Fruit fly (Drosophila melanogaster) whole organism, embryonic: Measurements from ENCODE around the gene SLC5A11.
A peak's percentile ranks its signal among the peaks of the same experiment; 100 is the strongest.

Source experiments
- Abd-B ChIP-seq: fragments of 200-800 bp; sonication (Bioruptor generic); optimal IDR thresholded peaks from 2 replicates; lab custom pipeline; 2018; ENCODE audit warnings: missing biosample characterization, mild to moderate bottlenecking, missing genetic modification characterization, moderate library complexity
- Atf3 ChIP-seq: fragments of 200-800 bp; sonication (Bioruptor generic); optimal IDR thresholded peaks from 3 replicates; lab custom pipeline; 2016; ENCODE audit warnings: missing biosample characterization, missing genetic modification characterization
- CG11247 ChIP-seq: fragments of 200-800 bp; sonication (Bioruptor generic); IDR thresholded peaks from 2 replicates; pipeline ENCODE4 v1.3.6; 2022; ENCODE audit warnings: missing biosample characterization, missing genetic modification characterization
- CG12155 ChIP-seq: fragments of 200-800 bp; sonication (Bioruptor generic); optimal IDR thresholded peaks from 3 replicates; lab custom pipeline; 2016; ENCODE audit warnings: missing biosample characterization, missing genetic modification characterization
- CG14710 ChIP-seq: fragments of 200-800 bp; sonication (Bioruptor generic); optimal IDR thresholded peaks from 3 replicates; lab custom pipeline; 2019; ENCODE audit warnings: missing biosample characterization, mild to moderate bottlenecking, missing genetic modification characterization, moderate library complexity
- CG15073 ChIP-seq: fragments of 200-800 bp; sonication (Bioruptor generic); optimal IDR thresholded peaks from 2 replicates; lab custom pipeline; 2016; ENCODE audit warnings: missing biosample characterization, missing genetic modification characterization
- CG1602 ChIP-seq: fragments of 200-800 bp; sonication (Bioruptor generic); optimal IDR thresholded peaks from 3 replicates; lab custom pipeline; 2016; ENCODE audit warnings: missing biosample characterization, missing genetic modification characterization
- CG16813 ChIP-seq: fragments of 200-800 bp; sonication (Bioruptor generic); IDR thresholded peaks from 3 replicates; pipeline ENCODE4 v1.3.6; 2022; ENCODE audit warnings: missing biosample characterization, missing genetic modification characterization; ENCODE audit not compliant: partially characterized antibody
- CG16863 ChIP-seq: fragments of 200-800 bp; sonication (Bioruptor generic); optimal IDR thresholded peaks from 3 replicates; lab custom pipeline; 2016; ENCODE audit warnings: missing biosample characterization, missing genetic modification characterization
- CG17829 ChIP-seq: fragments of 200-800 bp; optimal IDR thresholded peaks from 2 replicates; lab custom pipeline; 2019; ENCODE audit warnings: missing biosample characterization, mild to moderate bottlenecking, missing genetic modification characterization, moderate library complexity
- CG18619 ChIP-seq: fragments of 200-800 bp; sonication (Bioruptor generic); optimal IDR thresholded peaks from 3 replicates; lab custom pipeline; 2017; ENCODE audit warnings: missing biosample characterization, mild to moderate bottlenecking, missing genetic modification characterization
- CG33213 ChIP-seq: fragments of 200-800 bp; sonication (Bioruptor generic); optimal IDR thresholded peaks from 3 replicates; lab custom pipeline; 2016; ENCODE audit warnings: missing biosample characterization, missing genetic modification characterization
- CG3838 ChIP-seq: fragments of 200-800 bp; sonication (Bioruptor generic); optimal IDR thresholded peaks from 3 replicates; lab custom pipeline; 2016; ENCODE audit warnings: missing biosample characterization, missing genetic modification characterization
- CG42726 ChIP-seq: fragments of 200-800 bp; sonication (Bioruptor generic); IDR thresholded peaks from 2 replicates; pipeline ENCODE4 v1.3.6; 2022; ENCODE audit warnings: missing biosample characterization, missing genetic modification characterization; ENCODE audit not compliant: partially characterized antibody
- CG4730 ChIP-seq: fragments of 200-800 bp; sonication (Bioruptor generic); IDR thresholded peaks from 2 replicates; pipeline ENCODE4 v1.3.6; 2022; ENCODE audit warnings: missing biosample characterization, missing genetic modification characterization
- CG8359 ChIP-seq: fragments of 200-800 bp; sonication (Bioruptor generic); optimal IDR thresholded peaks from 2 replicates; lab custom pipeline; 2017; ENCODE audit warnings: missing biosample characterization, mild to moderate bottlenecking, missing genetic modification characterization, borderline replicate concordance
- CG8924 ChIP-seq: fragments of 200-800 bp; optimal IDR thresholded peaks from 3 replicates; lab custom pipeline; 2019; ENCODE audit warnings: missing biosample characterization, mild to moderate bottlenecking, missing genetic modification characterization, moderate library complexity
- CTCF ChIP-seq: fragments of 200-800 bp; sonication (Bioruptor generic); optimal IDR thresholded peaks from 2 replicates; lab custom pipeline; 2017; ENCODE audit warnings: missing biosample characterization, mild to moderate bottlenecking, missing genetic modification characterization, moderate library complexity
- Chrac-16 ChIP-seq: fragments of 200-800 bp; sonication (Bioruptor generic); optimal IDR thresholded peaks from 3 replicates; lab custom pipeline; 2016; ENCODE audit warnings: missing biosample characterization, missing genetic modification characterization
- Dref ChIP-seq: fragments of 200-800 bp; sonication (Bioruptor generic); IDR thresholded peaks from 2 replicates; pipeline ENCODE4 v1.3.6; 2022; ENCODE audit warnings: missing biosample characterization, missing genetic modification characterization
- Elba2 ChIP-seq: fragments of 200-800 bp; sonication (Bioruptor generic); optimal IDR thresholded peaks from 3 replicates; lab custom pipeline; 2016; ENCODE audit warnings: missing biosample characterization, missing genetic modification characterization
- Fer1 ChIP-seq: fragments of 200-800 bp; sonication (Bioruptor generic); optimal IDR thresholded peaks from 2 replicates; lab custom pipeline; 2017; ENCODE audit warnings: missing biosample characterization, mild to moderate bottlenecking, missing genetic modification characterization
- Gug ChIP-seq: fragments of 200-800 bp; sonication (Bioruptor generic); IDR thresholded peaks from 4 replicates; pipeline ENCODE4 v1.3.6; 2022; ENCODE audit warnings: missing biosample characterization, missing genetic modification characterization
- H2.0 ChIP-seq: fragments of 200-800 bp; sonication (Bioruptor generic); IDR thresholded peaks from 2 replicates; pipeline ENCODE4 v1.3.6; 2022; ENCODE audit warnings: missing biosample characterization, missing genetic modification characterization
- Hmx ChIP-seq: fragments of 200-800 bp; sonication (Bioruptor generic); optimal IDR thresholded peaks from 2 replicates; lab custom pipeline; 2016; ENCODE audit warnings: missing biosample characterization, missing genetic modification characterization
- Kr ChIP-seq: fragments of 200-800 bp; sonication (Bioruptor generic); optimal IDR thresholded peaks from 2 replicates; lab custom pipeline; 2017; ENCODE audit warnings: missing biosample characterization, mild to moderate bottlenecking, missing genetic modification characterization
- NC2β ChIP-seq: fragments of 200-800 bp; sonication (Bioruptor generic); optimal IDR thresholded peaks from 2 replicates; lab custom pipeline; 2016; ENCODE audit warnings: missing biosample characterization, missing genetic modification characterization
- Side ChIP-seq: fragments of 200-800 bp; sonication (Bioruptor generic); optimal IDR thresholded peaks from 2 replicates; lab custom pipeline; 2016; ENCODE audit warnings: missing biosample characterization, missing genetic modification characterization
- Sry-δ ChIP-seq: fragments of 200-800 bp; sonication (Bioruptor generic); optimal IDR thresholded peaks from 2 replicates; lab custom pipeline; 2016; ENCODE audit warnings: missing biosample characterization, missing genetic modification characterization
- Vsx1 ChIP-seq: fragments of 200-800 bp; sonication (Bioruptor generic); optimal IDR thresholded peaks from 2 replicates; lab custom pipeline; 2017; ENCODE audit warnings: missing biosample characterization, mild to moderate bottlenecking, missing genetic modification characterization, missing genetic modification reagents
- ab ChIP-seq: fragments of 200-800 bp; sonication (Bioruptor generic); optimal IDR thresholded peaks from 2 replicates; lab custom pipeline; 2016; ENCODE audit warnings: missing biosample characterization, missing genetic modification characterization
- aop ChIP-seq: fragments of 200-800 bp; sonication (Bioruptor generic); IDR thresholded peaks from 2 replicates; pipeline ENCODE4 v1.3.6; 2022; ENCODE audit warnings: missing biosample characterization, missing genetic modification characterization
- br ChIP-seq: fragments of >200 bp; optimal IDR thresholded peaks from 2 replicates; lab custom pipeline; 2017
- cg ChIP-seq: fragments of 200-800 bp; sonication (Bioruptor generic); optimal IDR thresholded peaks from 3 replicates; lab custom pipeline; 2019; ENCODE audit warnings: missing biosample characterization, mild to moderate bottlenecking, missing genetic modification characterization, moderate library complexity
- da ChIP-seq: fragments of 200-800 bp; sonication (Bioruptor generic); optimal IDR thresholded peaks from 2 replicates; lab custom pipeline; 2016; ENCODE audit warnings: missing biosample characterization, missing genetic modification characterization
- disco-r ChIP-seq: fragments of 200-800 bp; sonication (Bioruptor generic); optimal IDR thresholded peaks from 2 replicates; lab custom pipeline; 2016; ENCODE audit warnings: missing biosample characterization, missing genetic modification characterization
- dysf ChIP-seq: fragments of 200-800 bp; sonication (Bioruptor generic); IDR thresholded peaks from 3 replicates; pipeline ENCODE4 v1.3.6; 2022; ENCODE audit warnings: missing biosample characterization, missing genetic modification characterization
- ems ChIP-seq: fragments of 200-800 bp; sonication (Bioruptor generic); optimal IDR thresholded peaks from 3 replicates; lab custom pipeline; 2016; ENCODE audit warnings: missing biosample characterization, missing genetic modification characterization
- lilli ChIP-seq: fragments of 200-800 bp; sonication (Bioruptor generic); optimal IDR thresholded peaks from 3 replicates; lab custom pipeline; 2016; ENCODE audit warnings: missing biosample characterization, missing genetic modification characterization
- lmd ChIP-seq: fragments of 200-800 bp; sonication (Bioruptor generic); IDR thresholded peaks from 2 replicates; pipeline ENCODE4 v1.3.6; 2022; ENCODE audit warnings: missing biosample characterization, missing genetic modification characterization
- nerfin-1 ChIP-seq: fragments of 200-800 bp; sonication (Bioruptor generic); optimal IDR thresholded peaks from 3 replicates; lab custom pipeline; 2019; ENCODE audit warnings: missing biosample characterization, mild to moderate bottlenecking, missing genetic modification characterization, moderate library complexity
- nmo ChIP-seq: fragments of 200-800 bp; sonication (Bioruptor generic); optimal IDR thresholded peaks from 2 replicates; lab custom pipeline; 2018; ENCODE audit warnings: missing biosample characterization, mild to moderate bottlenecking, missing genetic modification characterization, moderate library complexity
- odd ChIP-seq: fragments of 200-800 bp; sonication (Bioruptor generic); optimal IDR thresholded peaks from 2 replicates; lab custom pipeline; 2017; ENCODE audit warnings: missing biosample characterization, mild to moderate bottlenecking, missing genetic modification characterization
- onecut ChIP-seq: fragments of 200-800 bp; sonication (Bioruptor generic); IDR thresholded peaks from 2 replicates; pipeline ENCODE4 v1.3.6; 2022; ENCODE audit warnings: missing biosample characterization, missing genetic modification characterization
- pzg ChIP-seq: fragments of 200-800 bp; sonication (Bioruptor generic); optimal IDR thresholded peaks from 3 replicates; lab custom pipeline; 2018; ENCODE audit warnings: missing biosample characterization, mild to moderate bottlenecking, missing genetic modification characterization, moderate library complexity
- sc ChIP-seq, 3 experiments: fragments of >200 bp in 2 of 3; fragments of 200-800 bp in 1 of 3; sonication (Bioruptor generic) in 1 of 3; optimal IDR thresholded peaks; 2 replicates in 2 of 3; 3 replicates in 1 of 3; lab custom pipeline; 2017; ENCODE audit warnings: mild to moderate bottlenecking in 1 of 3, missing biosample characterization in 1 of 3, missing genetic modification characterization in 1 of 3, missing genetic modification reagents in 1 of 3
- sd ChIP-seq: fragments of 200-800 bp; sonication (Bioruptor generic); optimal IDR thresholded peaks from 3 replicates; lab custom pipeline; 2018; ENCODE audit warnings: missing biosample characterization, mild to moderate bottlenecking, missing genetic modification characterization, moderate library complexity
- sna ChIP-seq: fragments of 200-800 bp; sonication (Bioruptor generic); IDR thresholded peaks from 2 replicates; pipeline ENCODE4 v1.3.6; 2022; ENCODE audit warnings: missing biosample characterization, missing genetic modification characterization; ENCODE audit not compliant: partially characterized antibody
- sr ChIP-seq: fragments of 200-800 bp; sonication (Bioruptor generic); IDR thresholded peaks from 3 replicates; pipeline ENCODE4 v1.3.6; 2022; ENCODE audit warnings: missing biosample characterization, missing genetic modification characterization
- tio ChIP-seq: fragments of 200-800 bp; sonication (Bioruptor generic); optimal IDR thresholded peaks from 2 replicates; lab custom pipeline; 2017; ENCODE audit warnings: missing biosample characterization, missing genetic modification characterization, inconsistent platforms
- zen ChIP-seq: fragments of 200-800 bp; sonication (Bioruptor generic); optimal IDR thresholded peaks from 3 replicates; lab custom pipeline; 2018; ENCODE audit warnings: missing biosample characterization, mild to moderate bottlenecking, missing genetic modification characterization, moderate library complexity
- zfh1 ChIP-seq: fragments of 200-800 bp; sonication (Bioruptor generic); IDR thresholded peaks from 3 replicates; pipeline ENCODE4 v1.3.6; 2022; ENCODE audit warnings: missing biosample characterization, missing genetic modification characterization
- zfh2 ChIP-seq: fragments of 200-800 bp; sonication (Bioruptor generic); optimal IDR thresholded peaks from 2 replicates; lab custom pipeline; 2016; ENCODE audit warnings: missing biosample characterization, missing genetic modification characterization

Gene SLC5A11

DNA sequence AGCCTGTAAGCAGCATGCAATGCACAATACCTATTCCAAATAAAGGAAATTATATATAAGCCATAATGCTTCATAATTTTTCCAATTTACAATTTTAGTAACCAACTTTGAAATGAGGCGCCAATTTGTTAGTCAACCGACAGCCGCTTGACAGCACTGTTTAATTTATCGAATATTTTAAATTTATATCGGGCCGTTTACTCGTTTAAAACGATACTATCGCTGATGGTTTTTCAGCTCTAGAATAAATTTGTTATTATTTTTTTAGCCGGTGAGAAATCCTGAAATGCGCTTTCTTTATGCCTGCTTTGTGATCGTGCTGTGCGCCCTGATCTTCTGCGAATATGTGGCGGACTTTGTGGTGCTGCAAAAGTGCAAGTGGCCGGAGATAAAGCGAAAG lies 6.2 kb downstream of the SLC5A11 start, which contains the start of gene PGAP5 (continued):
- TF ChIP-seq CG42726 (GFP tag; lab: Robert Waterston, UW), result peak; percentile 92
- no peak for TF ChIP-seq CG8924 (tag; lab: Kevin White, UChicago)
- no peak for TF ChIP-seq CG15073
- peak; percentile 16 for TF ChIP-seq ems
- TF ChIP-seq CG3838 (GFP tag; lab: Kevin White, UChicago), result no peak
- TF ChIP-seq sr (GFP tag; lab: Robert Waterston, UW), result no peak
- TF ChIP-seq ab, result no peak
- no peak for TF ChIP-seq Atf3 (GFP tag; lab: Kevin White, UChicago)
- TF ChIP-seq Elba2 (GFP tag; lab: Kevin White, UChicago), result no peak
- no peak for TF ChIP-seq onecut (GFP tag; lab: Robert Waterston, UW)
- no peak for TF ChIP-seq Vsx1 (GFP tag; lab: Kevin White, UChicago)
- no peak for TF ChIP-seq zen
- TF ChIP-seq sd (tag; lab: Kevin White, UChicago), result no peak
- no peak for TF ChIP-seq tio (GFP tag; lab: Kevin White, UChicago)
- TF ChIP-seq zfh2, result peak; percentile 2
- peak; percentile 34 for TF ChIP-seq CG16863 (GFP tag; lab: Kevin White, UChicago)
- peak; percentile 5 for TF ChIP-seq NC2β (GFP tag; lab: Kevin White, UChicago)
- no peak for TF ChIP-seq Gug (GFP tag; lab: Robert Waterston, UW)
- TF ChIP-seq Side (GFP tag; lab: Kevin White, UChicago), result no peak
- no peak for TF ChIP-seq CG1602 (GFP tag; lab: Kevin White, UChicago)
- TF ChIP-seq odd (GFP tag; lab: Kevin White, UChicago), result no peak
- peak; percentile 90 for TF ChIP-seq CG16813 (GFP tag; lab: Robert Waterston, UW)
- peak; percentile 44 for TF ChIP-seq lilli (GFP tag; lab: Kevin White, UChicago)
- peak; percentile 56 for TF ChIP-seq CG14710 (tag; lab: Kevin White, UChicago)
- peak; percentile 22; the same call in 1 of the 2 replicates for TF ChIP-seq aop (GFP tag; lab: Robert Waterston, UW)
- no peak for TF ChIP-seq CG17829 (tag; lab: Kevin White, UChicago)
- peak; percentile 29 for TF ChIP-seq CG12155 (GFP tag; lab: Kevin White, UChicago)
- no peak for TF ChIP-seq nerfin-1
- TF ChIP-seq CG18619 (GFP tag; lab: Kevin White, UChicago), result no peak
- peak; percentile 91 for TF ChIP-seq Sry-δ
- no peak for TF ChIP-seq zfh1 (GFP tag; lab: Robert Waterston, UW)
- TF ChIP-seq sc (optimal IDR thresholded peaks at IDR 0.05; lab: Kevin White, UChicago), result no peak
- no peak for TF ChIP-seq sc (GFP tag; optimal IDR thresholded peaks at IDR 0.05; lab: Kevin White, UChicago)
- TF ChIP-seq pzg (GFP tag; lab: Kevin White, UChicago), result peak; percentile 84
- TF ChIP-seq sna, result peak; percentile 95
- TF ChIP-seq nmo, result peak; percentile 28
- no peak for TF ChIP-seq lmd (GFP tag; lab: Robert Waterston, UW)
- TF ChIP-seq CG4730 (GFP tag; lab: Robert Waterston, UW), result no peak
- TF ChIP-seq Abd-B (GFP tag; lab: Kevin White, UChicago), result no peak
- no peak for TF ChIP-seq CG8359 (GFP tag; lab: Kevin White, UChicago)
- no peak for TF ChIP-seq dysf (GFP tag; lab: Robert Waterston, UW)
- no peak for TF ChIP-seq Hmx
- no peak for TF ChIP-seq disco-r (GFP tag; lab: Kevin White, UChicago)
- no peak for TF ChIP-seq CG33213 (GFP tag; lab: Kevin White, UChicago)
- TF ChIP-seq H2.0, result no peak
- TF ChIP-seq cg, result no peak
- no peak for TF ChIP-seq CG11247 (GFP tag; lab: Robert Waterston, UW)
- TF ChIP-seq br (lab: Kevin White, UChicago), result no peak
- TF ChIP-seq Fer1, result peak; percentile 22
- TF ChIP-seq Dref, result peak; percentile 89
- no peak for TF ChIP-seq CTCF (GFP tag; lab: Kevin White, UChicago)
- TF ChIP-seq Chrac-16, result no peak
- TF ChIP-seq Kr (GFP tag; lab: Kevin White, UChicago), result no peak
- no peak for TF ChIP-seq da (GFP tag; lab: Kevin White, UChicago)
